Fruit fly (Drosophila melanogaster) Kc167 (cell line): ENCODE results near the gene Tim17a1.

Source experiments
- Myc ChIP-seq: fragments of >200 bp; optimal IDR thresholded peaks from 2 replicates; lab custom pipeline; 2017; ENCODE audit warnings: missing external identifiers
- insv ChIP-seq: fragments of >200 bp; optimal IDR thresholded peaks from 3 replicates; lab custom pipeline; 2018; ENCODE audit warnings: missing external identifiers
- psq ChIP-seq: fragments of >200 bp; optimal IDR thresholded peaks from 2 replicates; lab custom pipeline; 2017; ENCODE audit warnings: missing external identifiers
- ttk ChIP-seq: sonication (Bioruptor generic); optimal IDR thresholded peaks from 2 replicates; lab custom pipeline; 2017; ENCODE audit warnings: missing external identifiers

DNA sequence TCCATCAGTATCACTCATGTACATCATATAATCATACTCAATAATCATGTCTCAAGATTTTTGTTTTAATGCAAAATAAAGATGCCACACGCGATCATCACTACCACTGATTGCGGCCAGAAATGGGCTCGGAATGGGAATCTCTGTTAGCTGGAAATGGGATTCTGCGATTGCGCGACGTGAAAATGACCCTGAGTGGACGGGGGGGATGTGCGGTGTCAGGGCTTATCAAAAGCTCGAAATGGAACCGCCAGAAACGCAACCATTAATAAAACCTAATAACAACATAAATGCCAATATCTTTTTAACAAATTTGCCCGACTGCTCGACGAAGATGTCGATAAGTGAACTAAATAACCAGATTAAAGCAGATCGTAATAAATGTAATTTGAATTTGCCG, 48.1 kb downstream of the Tim17a1 start:
- no peak for TF ChIP-seq Myc (lab: Kevin White, UChicago)
- no peak for TF ChIP-seq psq (lab: Kevin White, UChicago)
- TF ChIP-seq ttk (lab: Kevin White, UChicago) = no peak
- TF ChIP-seq insv = no peak
